Worm (Caenorhabditis elegans): Measurements from ENCODE around the gene K02E11.6.

Gene K02E11.6

DNA sequence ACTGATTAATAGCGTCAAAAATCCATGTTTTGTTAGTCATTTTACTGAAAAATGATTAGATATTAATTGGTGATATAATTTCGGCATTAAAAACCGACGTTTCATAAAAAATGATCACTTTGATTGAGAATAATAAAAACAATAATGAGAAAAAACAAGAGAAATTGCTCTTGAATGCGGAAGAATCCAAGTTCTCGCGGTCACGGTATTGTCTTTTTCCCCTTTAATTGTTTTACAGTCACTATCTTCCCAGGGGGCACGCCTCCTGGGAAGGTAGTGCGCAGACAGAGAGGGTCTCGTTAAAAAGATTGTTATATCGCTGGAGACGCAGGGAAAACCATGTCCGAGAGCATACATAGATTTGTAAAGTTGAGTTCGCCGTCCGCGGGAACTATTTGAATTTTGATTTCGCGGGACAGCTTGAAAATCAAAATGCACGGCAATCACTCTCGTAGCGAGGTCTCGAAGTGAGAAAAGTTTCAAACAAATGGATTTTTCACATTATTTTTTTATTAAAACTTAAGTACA, 45.1 kb downstream of the K02E11.6 start, which contains the start of gene F14D7.2 (continued):
- TF ChIP-seq madf-8 (GFP tag; conservative IDR thresholded peaks at IDR 0.05) (peak; percentile 62), hmg-1.2 (GFP tag; IDR thresholded peaks at IDR 0.05) (peak; percentile 42; the same call in 1 of the 2 replicates), tlf-1 (GFP tag; optimal IDR thresholded peaks at IDR 0.05) (no peak), F55B11.4 (tag; optimal IDR thresholded peaks at IDR 0.05; ENCODE audit: borderline replicate concordance, insufficient read depth) (no peak), cebp-1 (GFP tag; IDR thresholded peaks at IDR 0.05) (no peak), cebp-1 (tag; optimal IDR thresholded peaks at IDR 0.05) (no peak), egl-44 (GFP tag; IDR thresholded peaks at IDR 0.05) (no peak), F49E8.2 (tag; optimal IDR thresholded peaks at IDR 0.05; ENCODE audit: insufficient read depth) (no peak)

DNA sequence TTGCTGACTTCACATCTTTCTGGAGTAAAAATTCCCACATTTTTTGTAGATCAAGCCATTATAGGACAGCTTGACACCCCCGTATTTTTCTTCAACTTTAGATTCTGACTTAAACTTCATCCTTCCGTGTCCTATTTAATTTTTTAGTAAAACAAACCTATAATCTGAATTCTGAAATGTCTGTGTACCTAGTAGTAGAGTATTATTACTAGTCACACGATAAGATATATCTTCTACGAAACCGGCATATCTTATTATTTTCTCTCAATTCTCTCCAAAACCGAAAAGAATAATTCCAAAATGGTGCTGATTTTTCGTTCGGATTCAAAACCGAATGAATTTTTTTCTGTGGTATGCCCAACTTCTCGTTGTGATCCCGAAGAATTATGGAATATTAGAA, 45.8 kb downstream of the K02E11.6 start, which contains the start of gene F14D7.9:
Gene F14D7.9, plus strand, starts transcription at position 301 of the 400 bp plus-strand sequence.
- TF ChIP-seq lin-26 (GFP tag; IDR thresholded peaks at IDR 0.05) (no peak), nhr-27 (tag; optimal IDR thresholded peaks at IDR 0.05) (no peak), let-607 (tag; optimal IDR thresholded peaks at IDR 0.05) (no peak), akir-1 (GFP tag; optimal IDR thresholded peaks at IDR 0.05) (no peak), ceh-40 (GFP tag; IDR thresholded peaks at IDR 0.05) (no peak), sdz-38 (tag; optimal IDR thresholded peaks at IDR 0.05) (no peak), Y79H2A.3 (GFP tag; conservative IDR thresholded peaks at IDR 0.05) (no peak), B0019.2 (GFP tag; conservative IDR thresholded peaks at IDR 0.05) (no peak), tbp1 (GFP tag; optimal IDR thresholded peaks at IDR 0.05) (no peak), efl-1 (GFP tag; optimal IDR thresholded peaks at IDR 0.05) (no peak), Y53F4B.3 (GFP tag; IDR thresholded peaks at IDR 0.05) (no peak), D2030.7 (GFP tag; IDR thresholded peaks at IDR 0.05) (no peak), cebp-2 (GFP tag; IDR thresholded peaks at IDR 0.05) (no peak), lin-54 (GFP tag; optimal IDR thresholded peaks at IDR 0.05) (no peak), ztf-18 (tag; optimal IDR thresholded peaks at IDR 0.05) (no peak), F22D6.2 (tag; optimal IDR thresholded peaks at IDR 0.05) (no peak), lir-1 (GFP tag; conservative IDR thresholded peaks at IDR 0.05) (no peak), C06A6.2 (GFP tag; conservative IDR thresholded peaks at IDR 0.05) (no peak), rec-8 (tag; optimal IDR thresholded peaks at IDR 0.05) (no peak), tlf-1 (GFP tag; optimal IDR thresholded peaks at IDR 0.05) (no peak)

DNA sequence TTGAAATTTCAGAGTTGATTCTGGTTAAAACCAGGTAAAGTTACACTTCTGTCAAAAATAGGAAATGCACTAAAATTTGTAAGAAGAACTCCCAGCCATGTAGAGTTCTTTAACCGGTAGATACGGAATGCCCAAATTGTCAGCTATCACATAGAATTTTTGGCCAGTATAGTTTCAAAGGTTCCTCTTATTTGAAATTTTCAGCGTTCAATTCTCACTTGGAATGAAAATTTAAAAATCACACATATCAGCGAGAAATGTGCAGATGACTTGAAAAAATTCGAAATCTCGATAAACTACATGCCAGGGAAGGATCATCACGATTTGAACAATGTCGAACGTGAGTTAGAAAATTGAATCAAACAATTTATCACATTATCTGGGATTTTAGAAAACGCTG, 47.9 kb downstream of the K02E11.6 start, which contains the start of gene F14D7.3:
Gene F14D7.3, plus strand, starts transcription at position 301 of the 400 bp plus-strand sequence.
- TF ChIP-seq F10E7.11 (tag; optimal IDR thresholded peaks at IDR 0.05) (no peak), Y95B8A.8 (GFP tag; IDR thresholded peaks at IDR 0.05) (no peak), athp-1 (tag; optimal IDR thresholded peaks at IDR 0.05) (no peak), ets-4 (GFP tag; optimal IDR thresholded peaks at IDR 0.05) (no peak), nfya-2 (GFP tag; IDR thresholded peaks at IDR 0.05) (no peak), ccch-3 (GFP tag; optimal IDR thresholded peaks at IDR 0.05) (no peak), mxl-1 (tag; optimal IDR thresholded peaks at IDR 0.05) (no peak), mes-4 (tag; optimal IDR thresholded peaks at IDR 0.05) (no peak), attf-3 (GFP tag; conservative IDR thresholded peaks at IDR 0.05) (no peak), ama-1 (optimal IDR thresholded peaks at IDR 0.05) (no peak), ama-1 (GFP tag; optimal IDR thresholded peaks at IDR 0.05) (no peak), pbrm-1 (GFP tag; IDR thresholded peaks at IDR 0.05) (no peak), madf-3 (GFP tag; IDR thresholded peaks at IDR 0.05) (no peak), Y79H2A.3 (GFP tag; conservative IDR thresholded peaks at IDR 0.05) (no peak), tbx-9 (tag; optimal IDR thresholded peaks at IDR 0.05; ENCODE audit: borderline replicate concordance) (no peak), rec-8 (tag; optimal IDR thresholded peaks at IDR 0.05) (no peak), tlf-1 (GFP tag; optimal IDR thresholded peaks at IDR 0.05) (no peak)
